Worm (Caenorhabditis elegans): ENCODE measurements around the gene rfs-1.

The rfs-1 gene

DNA sequence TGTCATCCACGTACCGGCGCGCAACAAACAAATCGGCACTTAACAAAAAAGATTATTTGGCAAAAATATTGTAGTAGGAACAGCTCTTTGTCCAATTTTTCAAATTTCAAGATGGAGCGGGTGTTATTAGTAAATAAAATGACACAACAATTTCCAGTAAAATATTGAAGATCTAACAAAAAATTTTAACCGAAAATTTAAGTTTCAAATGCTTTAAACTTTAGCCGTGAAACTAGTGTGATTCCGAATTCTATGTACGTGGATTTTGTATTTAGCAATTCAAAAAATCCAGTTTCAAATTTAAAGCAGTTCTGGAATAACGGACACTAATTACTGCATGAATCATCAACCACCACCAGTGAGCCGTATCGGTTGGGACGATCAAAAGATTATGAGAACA is 23.5 kb upstream of the rfs-1 start, which contains the start of gene snb-5:
TSS of gene snb-5 (plus strand) at position 301 of the 400 bp plus-strand sequence.
- TF ChIP-seq nhr-25 (tag; optimal IDR thresholded peaks at IDR 0.05) (no peak), egl-5 (tag; optimal IDR thresholded peaks at IDR 0.05) (no peak), mml-1 (tag; optimal IDR thresholded peaks at IDR 0.05) (no peak), ceh-28 (tag; optimal IDR thresholded peaks at IDR 0.05) (no peak), nhr-11 (tag; optimal IDR thresholded peaks at IDR 0.05) (no peak), ceh-82 (tag; optimal IDR thresholded peaks at IDR 0.05) (no peak), hmg-11 (tag; optimal IDR thresholded peaks at IDR 0.05) (no peak), egl-27 (tag; optimal IDR thresholded peaks at IDR 0.05) (no peak), elt-3 (tag; optimal IDR thresholded peaks at IDR 0.05) (no peak), fos-1 (tag; optimal IDR thresholded peaks at IDR 0.05) (no peak), nhr-28 (tag; optimal IDR thresholded peaks at IDR 0.05) (no peak), nhr-43 (tag; optimal IDR thresholded peaks at IDR 0.05; ENCODE audit: poor library complexity, severe bottlenecking) (no peak)

DNA sequence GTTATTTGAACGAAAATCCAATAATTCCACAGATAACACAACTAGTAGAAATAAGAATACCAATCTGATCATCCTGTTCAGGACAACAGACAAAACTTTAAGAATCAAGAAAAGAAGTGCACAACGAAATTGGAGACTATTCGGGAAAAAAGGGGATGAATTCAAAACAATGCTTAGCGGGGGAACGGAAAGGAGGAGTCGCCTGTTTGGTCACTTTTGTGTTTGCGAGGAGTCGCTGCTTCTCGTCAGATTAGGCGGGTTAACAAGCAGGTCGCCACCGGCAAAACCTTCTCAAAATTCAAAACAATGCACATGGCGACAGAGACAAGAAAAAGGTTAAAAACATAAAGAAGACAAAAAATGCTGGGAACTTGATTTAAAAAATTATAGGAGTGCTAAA is 16.5 kb upstream of the rfs-1 start, which contains the start of gene C30A5.10:
TSS of gene C30A5.10 (minus strand) at position 101 of the 400 bp plus-strand sequence.
- TF ChIP-seq R02D3.7 (tag; optimal IDR thresholded peaks at IDR 0.05) (no peak), ZK546.5 (tag; optimal IDR thresholded peaks at IDR 0.05) (no peak), lin-15B (tag; optimal IDR thresholded peaks at IDR 0.05) (no peak), snpc-4 (tag; optimal IDR thresholded peaks at IDR 0.05) (no peak), nhr-25 (tag; optimal IDR thresholded peaks at IDR 0.05) (no peak), ceh-28 (tag; optimal IDR thresholded peaks at IDR 0.05) (no peak), ztf-4 (tag; optimal IDR thresholded peaks at IDR 0.05) (no peak)

DNA sequence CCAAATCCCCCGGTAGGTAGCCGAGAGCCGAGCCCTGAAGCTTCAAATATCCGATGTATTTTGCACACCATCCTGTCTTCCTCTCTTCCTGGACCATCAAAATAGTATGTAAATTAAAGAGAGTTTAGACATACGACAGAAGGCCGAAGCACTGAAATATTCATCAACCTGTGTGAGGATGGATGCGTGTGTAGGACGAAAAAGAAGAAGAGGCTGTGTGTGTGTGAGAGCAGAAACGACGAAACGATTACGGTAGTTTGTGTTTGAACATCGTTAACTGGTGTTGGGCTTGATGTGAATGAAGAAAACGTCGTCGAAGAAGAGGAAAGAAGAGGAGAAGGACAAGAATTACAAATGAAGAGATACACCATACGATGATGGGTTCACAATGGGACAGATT is 14.7 kb upstream of the rfs-1 start:
- no peak for TF ChIP-seq ceh-9 (tag; optimal IDR thresholded peaks at IDR 0.05)
- TF ChIP-seq nfya-1 (tag; optimal IDR thresholded peaks at IDR 0.05; ENCODE audit: insufficient read depth): peak; percentile 21
- no peak for TF ChIP-seq lsy-12 (tag; optimal IDR thresholded peaks at IDR 0.05)
- TF ChIP-seq nhr-12 (tag; optimal IDR thresholded peaks at IDR 0.05): no peak

- TF ChIP-seq nhr-25 (tag; optimal IDR thresholded peaks at IDR 0.05) (no peak), nfya-1 (tag; optimal IDR thresholded peaks at IDR 0.05; ENCODE audit: insufficient read depth) (peak; percentile 67)
These were observed 10.1 kb upstream of the rfs-1 start, which contains the start of gene unc-86 for ce11 chrIII:8216224-8216623. Gene unc-86 (minus strand): TSS chrIII:8216336.

DNA sequence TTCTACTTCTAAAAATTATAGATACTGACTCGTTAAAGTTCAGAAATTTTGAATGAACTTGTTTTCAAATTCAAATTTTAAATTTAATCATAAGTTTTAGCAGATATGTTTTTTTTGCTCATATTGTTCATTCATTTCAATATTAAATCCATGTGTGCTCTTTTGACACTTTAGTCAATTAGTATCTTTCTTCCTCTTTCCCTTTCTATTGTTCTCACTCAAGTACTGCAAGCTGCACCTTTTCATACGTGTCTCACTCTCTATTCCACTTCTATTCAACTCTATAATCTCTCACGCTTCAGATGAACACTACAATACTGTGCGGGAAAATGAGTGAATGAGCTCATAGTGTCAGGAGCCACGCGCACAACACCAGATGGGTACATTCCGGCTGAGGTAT is 8.4 kb upstream of the rfs-1 start, which contains the start of gene C30A5.16:
TSS of gene C30A5.16 (plus strand) at position 301 of the 400 bp plus-strand sequence.
- TF ChIP-seq nhr-77 (tag; optimal IDR thresholded peaks at IDR 0.05) (no peak), mml-1 (tag; optimal IDR thresholded peaks at IDR 0.05) (no peak), nhr-11 (tag; optimal IDR thresholded peaks at IDR 0.05) (no peak), lsy-12 (tag; optimal IDR thresholded peaks at IDR 0.05) (no peak), ceh-28 (tag; optimal IDR thresholded peaks at IDR 0.05) (no peak), daf-12 (tag; optimal IDR thresholded peaks at IDR 0.05) (no peak), elt-1 (tag; optimal IDR thresholded peaks at IDR 0.05) (no peak), unc-62 (GFP tag; optimal IDR thresholded peaks at IDR 0.05) (no peak), egl-5 (tag; optimal IDR thresholded peaks at IDR 0.05) (no peak), egl-27 (tag; optimal IDR thresholded peaks at IDR 0.05) (no peak), elt-2 (tag; optimal IDR thresholded peaks at IDR 0.05) (no peak)

DNA sequence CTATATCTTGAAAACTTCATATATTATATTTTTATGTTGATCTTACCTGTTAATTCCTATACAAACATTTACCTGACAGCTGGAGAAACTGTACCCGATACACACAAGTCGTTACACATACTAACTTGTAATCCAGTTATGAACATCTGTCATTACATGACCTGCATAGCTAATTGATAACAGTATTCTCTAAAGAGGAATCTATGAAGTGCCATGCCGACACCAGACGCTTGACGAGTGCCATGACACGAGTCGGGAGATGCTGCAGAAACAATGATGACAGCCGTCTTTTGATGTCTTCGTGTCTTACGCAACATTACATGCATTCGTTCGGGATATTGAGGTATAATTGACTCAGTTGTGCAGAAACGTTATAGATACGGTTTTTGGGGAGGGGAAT is 6.2 kb upstream of the rfs-1 start:
- no peak for TF ChIP-seq nhr-25 (tag; optimal IDR thresholded peaks at IDR 0.05)
- TF ChIP-seq egl-5 (tag; optimal IDR thresholded peaks at IDR 0.05): no peak
- no peak for TF ChIP-seq unc-39 (tag; optimal IDR thresholded peaks at IDR 0.05)
- TF ChIP-seq nhr-77 (tag; optimal IDR thresholded peaks at IDR 0.05): no peak
- no peak for TF ChIP-seq elt-3 (tag; optimal IDR thresholded peaks at IDR 0.05)

- TF ChIP-seq egl-27 (tag; optimal IDR thresholded peaks at IDR 0.05) (no peak), lin-15B (tag; optimal IDR thresholded peaks at IDR 0.05) (peak; percentile 57), pha-4 (tag; optimal IDR thresholded peaks at IDR 0.05) (peak; percentile 22), elt-3 (tag; optimal IDR thresholded peaks at IDR 0.05) (no peak), ZK546.5 (tag; optimal IDR thresholded peaks at IDR 0.05) (no peak), hmg-11 (tag; optimal IDR thresholded peaks at IDR 0.05) (peak; percentile 41), nhr-12 (tag; optimal IDR thresholded peaks at IDR 0.05) (no peak), ceh-82 (tag; optimal IDR thresholded peaks at IDR 0.05) (no peak), unc-62 (GFP tag; optimal IDR thresholded peaks at IDR 0.05) (no peak), ama-1 (optimal IDR thresholded peaks at IDR 0.05) (no peak), eor-1 (tag; optimal IDR thresholded peaks at IDR 0.05) (no peak), lin-39 (tag; optimal IDR thresholded peaks at IDR 0.05) (no peak), ceh-9 (tag; optimal IDR thresholded peaks at IDR 0.05) (no peak), nfya-1 (tag; optimal IDR thresholded peaks at IDR 0.05; ENCODE audit: insufficient read depth) (peak; percentile 11), aly-2 (tag; optimal IDR thresholded peaks at IDR 0.05) (no peak), nhr-237 (tag; optimal IDR thresholded peaks at IDR 0.05) (no peak), elt-2 (tag; optimal IDR thresholded peaks at IDR 0.05) (no peak), fkh-10 (GFP tag; optimal IDR thresholded peaks at IDR 0.05) (no peak), nhr-11 (tag; optimal IDR thresholded peaks at IDR 0.05) (no peak), mml-1 (tag; optimal IDR thresholded peaks at IDR 0.05) (no peak), ceh-28 (tag; optimal IDR thresholded peaks at IDR 0.05) (no peak), mdl-1 (tag; optimal IDR thresholded peaks at IDR 0.05) (no peak), elt-1 (tag; optimal IDR thresholded peaks at IDR 0.05) (no peak), nhr-23 (tag; optimal IDR thresholded peaks at IDR 0.05) (no peak), sea-2 (GFP tag; optimal IDR thresholded peaks at IDR 0.05) (no peak), daf-12 (tag; optimal IDR thresholded peaks at IDR 0.05) (no peak), snpc-4 (tag; optimal IDR thresholded peaks at IDR 0.05) (no peak), egl-5 (tag; optimal IDR thresholded peaks at IDR 0.05) (peak; percentile 1), nhr-25 (tag; optimal IDR thresholded peaks at IDR 0.05) (no peak)
These were observed 1.5 kb upstream of the rfs-1 start, which contains the start of gene mob-4 for ce11 chrIII:8224769-8225168. Gene mob-4 (plus strand): TSS chrIII:8225097.

Measured in whole organism, L3 larva.